Fruit fly (Drosophila melanogaster) whole organism, adult: ENCODE data around the gene Svil.

ENCODE experiments used
- CG11617 ChIP-seq: fragments of 200-800 bp; sonication (Bioruptor generic); optimal IDR thresholded peaks from 2 replicates; lab custom pipeline; 2017; ENCODE audit warnings: mild to moderate bottlenecking, missing biosample characterization, missing genetic modification reagents, missing genetic modification characterization
- CG12768 ChIP-seq: fragments of 200-800 bp; sonication (Bioruptor generic); optimal IDR thresholded peaks from 2 replicates; lab custom pipeline; 2017; ENCODE audit warnings: missing biosample characterization, missing genetic modification characterization, mild to moderate bottlenecking, moderate library complexity, missing genetic modification reagents
- CG14711 ChIP-seq: fragments of 200-800 bp; sonication (Bioruptor generic); optimal IDR thresholded peaks from 2 replicates; lab custom pipeline; 2018; ENCODE audit warnings: missing biosample characterization, mild to moderate bottlenecking, missing genetic modification characterization, moderate library complexity
- CG1620 ChIP-seq: fragments of 200-800 bp; sonication (Bioruptor generic); optimal IDR thresholded peaks from 2 replicates; lab custom pipeline; 2016; ENCODE audit warnings: missing biosample characterization, missing genetic modification characterization
- CG33017 ChIP-seq: fragments of 200-800 bp; sonication (Bioruptor generic); optimal IDR thresholded peaks from 2 replicates; lab custom pipeline; 2018; ENCODE audit warnings: missing biosample characterization, mild to moderate bottlenecking, missing genetic modification characterization, moderate library complexity
- CG5204 ChIP-seq: fragments of 200-800 bp; sonication (Bioruptor generic); optimal IDR thresholded peaks from 2 replicates; lab custom pipeline; 2016; ENCODE audit warnings: missing biosample characterization, missing genetic modification characterization
- CG7045 ChIP-seq: fragments of 200-800 bp; sonication (Bioruptor generic); optimal IDR thresholded peaks from 2 replicates; lab custom pipeline; 2017; ENCODE audit warnings: missing biosample characterization, mild to moderate bottlenecking, missing genetic modification characterization
- CG7101 ChIP-seq: fragments of 200-800 bp; sonication (Bioruptor generic); optimal IDR thresholded peaks from 2 replicates; lab custom pipeline; 2018; ENCODE audit warnings: missing biosample characterization, mild to moderate bottlenecking, missing genetic modification characterization, moderate library complexity
- Clk ChIP-seq: fragments of 200-800 bp; sonication (Bioruptor generic); optimal IDR thresholded peaks from 2 replicates; lab custom pipeline; 2017; ENCODE audit warnings: missing biosample characterization, missing genetic modification characterization
- Crg-1 ChIP-seq: fragments of 200-800 bp; sonication (Bioruptor generic); optimal IDR thresholded peaks from 2 replicates; lab custom pipeline; 2016; ENCODE audit warnings: missing biosample characterization, missing genetic modification characterization
- Hr96 ChIP-seq: fragments of 200-800 bp; sonication (Bioruptor generic); optimal IDR thresholded peaks from 2 replicates; lab custom pipeline; 2016; ENCODE audit warnings: missing biosample characterization, missing genetic modification characterization
- Mnt ChIP-seq: fragments of 200-800 bp; sonication (Bioruptor generic); optimal IDR thresholded peaks from 2 replicates; lab custom pipeline; 2016; ENCODE audit warnings: missing biosample characterization, mild to moderate bottlenecking, missing genetic modification characterization
- bab1 ChIP-seq: fragments of 200-800 bp; sonication (Bioruptor generic); optimal IDR thresholded peaks from 3 replicates; lab custom pipeline; 2019; ENCODE audit warnings: missing biosample characterization, mild to moderate bottlenecking, missing genetic modification characterization, moderate library complexity
- cic ChIP-seq: fragments of 200-800 bp; sonication (Bioruptor generic); optimal IDR thresholded peaks from 2 replicates; lab custom pipeline; 2017; ENCODE audit warnings: missing biosample characterization, mild to moderate bottlenecking, missing genetic modification characterization, moderate library complexity
- cnc ChIP-seq, 2 experiments: fragments of >200 bp; optimal IDR thresholded peaks; 2 replicates each; lab custom pipeline; 2017
- kay ChIP-seq: fragments of 200-800 bp; sonication (Bioruptor generic); peaks from one replicate; lab custom pipeline; 2016; ENCODE audit warnings: missing biosample characterization, missing genetic modification characterization, borderline replicate concordance
- ovo ChIP-seq: fragments of 200-800 bp; sonication (Bioruptor generic); optimal IDR thresholded peaks from 2 replicates; lab custom pipeline; 2016; ENCODE audit warnings: missing biosample characterization, missing genetic modification characterization
- pad ChIP-seq: fragments of 200-800 bp; sonication (Bioruptor generic); optimal IDR thresholded peaks from 3 replicates; lab custom pipeline; 2017; ENCODE audit warnings: missing biosample characterization, missing genetic modification characterization, mild to moderate bottlenecking, moderate library complexity, missing genetic modification reagents
- tj ChIP-seq: fragments of 200-800 bp; sonication (Bioruptor generic); optimal IDR thresholded peaks from 3 replicates; lab custom pipeline; 2017; ENCODE audit warnings: missing biosample characterization, mild to moderate bottlenecking, missing genetic modification characterization, moderate library complexity
- toe ChIP-seq: fragments of 200-800 bp; sonication (Bioruptor generic); optimal IDR thresholded peaks from 2 replicates; lab custom pipeline; 2016; ENCODE audit warnings: missing biosample characterization, missing genetic modification characterization

The Svil gene

dm6 chr3L:2530635-2531034 lies 153.2 kb downstream of the Svil start:
- TF ChIP-seq pad (GFP tag; lab: Kevin White, UChicago): no peak
- TF ChIP-seq CG33017 (tag; lab: Kevin White, UChicago): no peak
- no peak for TF ChIP-seq cnc (optimal IDR thresholded peaks at IDR 0.05; lab: Kevin White, UChicago)
- no peak for TF ChIP-seq Mnt
- no peak for TF ChIP-seq kay (GFP tag; lab: Kevin White, UChicago)
- no peak for TF ChIP-seq Hr96
- TF ChIP-seq ovo (GFP tag; lab: Kevin White, UChicago): no peak
- TF ChIP-seq CG7101: no peak
- no peak for TF ChIP-seq tj
- TF ChIP-seq Crg-1: no peak
- no peak for TF ChIP-seq Clk
- no peak for TF ChIP-seq CG5204 (GFP tag; lab: Kevin White, UChicago)
- no peak for TF ChIP-seq bab1 (GFP tag; lab: Kevin White, UChicago)
- TF ChIP-seq CG7045 (GFP tag; lab: Kevin White, UChicago): no peak
- TF ChIP-seq CG1620: no peak
- TF ChIP-seq cic (GFP tag; lab: Kevin White, UChicago): no peak
- no peak for TF ChIP-seq CG14711 (tag; lab: Kevin White, UChicago)
- no peak for TF ChIP-seq toe (GFP tag; lab: Kevin White, UChicago)
- TF ChIP-seq CG12768 (GFP tag; lab: Kevin White, UChicago): no peak

- TF ChIP-seq Clk (peak; percentile 21), pad (GFP tag; lab: Kevin White, UChicago) (peak; percentile 23), CG7045 (GFP tag; lab: Kevin White, UChicago) (peak; percentile 58), toe (GFP tag; lab: Kevin White, UChicago) (peak; percentile 62), Mnt (peak; percentile 45), CG7101 (peak; percentile 7), CG33017 (tag; lab: Kevin White, UChicago) (peak; percentile 46), cic (GFP tag; lab: Kevin White, UChicago) (peak; percentile 33), tj (peak; percentile 24), Hr96 (peak; percentile 13), Crg-1 (peak; percentile 41), CG11617 (GFP tag; lab: Kevin White, UChicago) (peak; percentile 63), cnc (optimal IDR thresholded peaks at IDR 0.05; lab: Kevin White, UChicago) (no peak), CG5204 (GFP tag; lab: Kevin White, UChicago) (peak; percentile 58), bab1 (GFP tag; lab: Kevin White, UChicago) (peak; percentile 60), CG1620 (peak; percentile 46), CG12768 (GFP tag; lab: Kevin White, UChicago) (peak; percentile 22), CG14711 (tag; lab: Kevin White, UChicago) (peak; percentile 47), kay (GFP tag; lab: Kevin White, UChicago) (no peak), ovo (GFP tag; lab: Kevin White, UChicago) (no peak)
These were observed 154.1 kb downstream of the Svil start for dm6 chr3L:2531386-2532176.

- TF ChIP-seq CG33017 (tag; lab: Kevin White, UChicago) (no peak), ovo (GFP tag; lab: Kevin White, UChicago) (no peak), CG7101 (no peak), Clk (no peak), cnc (optimal IDR thresholded peaks at IDR 0.05; lab: Kevin White, UChicago) (no peak), Mnt (no peak), bab1 (GFP tag; lab: Kevin White, UChicago) (no peak), CG14711 (tag; lab: Kevin White, UChicago) (no peak), CG11617 (GFP tag; lab: Kevin White, UChicago) (no peak), CG5204 (GFP tag; lab: Kevin White, UChicago) (no peak), cic (GFP tag; lab: Kevin White, UChicago) (no peak)
These were observed 154.9 kb downstream of the Svil start for dm6 chr3L:2532377-2532776.

dm6 chr3L:2533000-2533731 lies 155.7 kb downstream of the Svil start:
- TF ChIP-seq Clk (no peak), kay (GFP tag; lab: Kevin White, UChicago) (no peak), cnc (optimal IDR thresholded peaks at IDR 0.05; lab: Kevin White, UChicago) (no peak), CG33017 (tag; lab: Kevin White, UChicago) (no peak), pad (GFP tag; lab: Kevin White, UChicago) (no peak), CG1620 (no peak), CG5204 (GFP tag; lab: Kevin White, UChicago) (no peak), bab1 (GFP tag; lab: Kevin White, UChicago) (no peak), Hr96 (no peak), toe (GFP tag; lab: Kevin White, UChicago) (no peak), ovo (GFP tag; lab: Kevin White, UChicago) (no peak)

- no peak for TF ChIP-seq CG14711 (tag; lab: Kevin White, UChicago)
- no peak for TF ChIP-seq pad (GFP tag; lab: Kevin White, UChicago)
- no peak for TF ChIP-seq tj
- no peak for TF ChIP-seq Hr96
- no peak for TF ChIP-seq kay (GFP tag; lab: Kevin White, UChicago)
- TF ChIP-seq ovo (GFP tag; lab: Kevin White, UChicago): no peak
- no peak for TF ChIP-seq bab1 (GFP tag; lab: Kevin White, UChicago)
- no peak for TF ChIP-seq Crg-1
- no peak for TF ChIP-seq CG11617 (GFP tag; lab: Kevin White, UChicago)
- TF ChIP-seq cnc (optimal IDR thresholded peaks at IDR 0.05; lab: Kevin White, UChicago): no peak
- TF ChIP-seq CG7101: no peak
These were observed 156.2 kb downstream of the Svil start for dm6 chr3L:2533732-2534073.
